Worm (Caenorhabditis elegans) whole organism, young adult: ENCODE data around the gene scl-13.

Source experiments
- Y53G8AR.9 ChIP-seq: fragments of 200-800 bp; sonication (Bioruptor generic); conservative IDR thresholded peaks from 2 replicates; pipeline ENCODE4 v1.3.6; 2022; ENCODE audit warnings: missing genetic modification reagents, missing genetic modification characterization, missing compliant biosample characterization
- Y67H2A.10 ChIP-seq: fragments of 200-800 bp; sonication (Bioruptor generic); conservative IDR thresholded peaks from 2 replicates; pipeline ENCODE4 v1.3.6; 2022; ENCODE audit warnings: missing genetic modification reagents, missing genetic modification characterization, missing compliant biosample characterization
- ZK185.1 ChIP-seq: sonication (generic microtip); optimal IDR thresholded peaks from 2 replicates; lab custom pipeline; 2016; ENCODE audit warnings: mild to moderate bottlenecking, missing genetic modification characterization, missing compliant biosample characterization; ENCODE audit not compliant: poor library complexity, severe bottlenecking
- ama-1 ChIP-seq, 3 experiments: fragments of 150-350 bp in 1 of 3; sonication (generic microtip) in 2 of 3; optimal IDR thresholded peaks; 2 replicates each; lab custom pipeline; 2014 to 2018; ENCODE audit warnings: missing biosample characterization in 2 of 3, missing genetic modification characterization in 2 of 3, missing genetic modification reagents in 2 of 3
- him-1 ChIP-seq: sonication (generic microtip); optimal IDR thresholded peaks from 2 replicates; lab custom pipeline; 2016; ENCODE audit warnings: missing genotype, missing genetic modification reagents, missing genetic modification characterization, missing compliant biosample characterization
- hsf-1 ChIP-seq: fragments of 200-800 bp; sonication (Bioruptor generic); IDR thresholded peaks from 2 replicates; pipeline ENCODE4 v1.3.6; 2022; ENCODE audit warnings: missing genetic modification reagents, missing genetic modification characterization, missing compliant biosample characterization
- lsl-1 ChIP-seq: fragments of 200-800 bp; sonication (Bioruptor generic); optimal IDR thresholded peaks from 2 replicates; lab custom pipeline; 2018; ENCODE audit warnings: mild to moderate bottlenecking, missing genetic modification characterization, moderate library complexity, missing compliant biosample characterization
- unc-62 ChIP-seq: fragments of 150-350 bp; optimal IDR thresholded peaks from 2 replicates; lab custom pipeline; 2014; ENCODE audit warnings: missing biosample characterization, missing genetic modification reagents, missing genetic modification characterization
- zfh-2 ChIP-seq: fragments of 200-800 bp; sonication (Bioruptor generic); conservative IDR thresholded peaks from 2 replicates; pipeline ENCODE4 v1.3.6; 2022; ENCODE audit warnings: missing genetic modification reagents, missing genetic modification characterization, missing compliant biosample characterization
- zim-3 ChIP-seq: sonication (generic microtip); optimal IDR thresholded peaks from 2 replicates; lab custom pipeline; 2017; ENCODE audit warnings: mild to moderate bottlenecking, missing genetic modification characterization, moderate library complexity, missing compliant biosample characterization

- TF ChIP-seq ZK185.1 (tag; lab: Kevin White, UChicago) (no peak), hsf-1 (GFP tag; lab: Robert Waterston, UW) (no peak), ama-1 (optimal IDR thresholded peaks at IDR 0.05; lab: Kevin White, UChicago) (no peak), ama-1 (GFP tag; optimal IDR thresholded peaks at IDR 0.05; lab: Kevin White, UChicago) (no peak), unc-62 (GFP tag; lab: Kevin White, UChicago) (no peak), lsl-1 (no peak), zfh-2 (GFP tag; lab: Robert Waterston, UW) (no peak), Y53G8AR.9 (GFP tag; lab: Robert Waterston, UW) (no peak), him-1 (tag; lab: Kevin White, UChicago) (no peak), zim-3 (tag; lab: Kevin White, UChicago) (no peak), Y67H2A.10 (GFP tag; lab: Robert Waterston, UW) (no peak)
These were observed 20.7 kb upstream of the scl-13 start for ce11 chrV:3832103-3832502.
